Fruit fly (Drosophila melanogaster) whole organism, prepupa: Measurements from ENCODE around the gene mahe.

Source experiments
- Blimp-1 ChIP-seq: fragments of 200-800 bp; sonication (Bioruptor generic); optimal IDR thresholded peaks from 3 replicates; lab custom pipeline; 2017; ENCODE audit warnings: missing biosample characterization, missing genetic modification characterization, mild to moderate bottlenecking, moderate library complexity, missing genetic modification reagents
- CG10631 ChIP-seq: fragments of 200-800 bp; sonication (Bioruptor generic); optimal IDR thresholded peaks from 2 replicates; lab custom pipeline; 2016; ENCODE audit warnings: missing biosample characterization, missing genetic modification characterization
- CG10669 ChIP-seq: fragments of 200-800 bp; sonication (Bioruptor generic); optimal IDR thresholded peaks from 3 replicates; lab custom pipeline; 2018; ENCODE audit warnings: missing biosample characterization, mild to moderate bottlenecking, missing genetic modification characterization, moderate library complexity
- CG11294 ChIP-seq: fragments of 200-800 bp; sonication (Bioruptor generic); IDR thresholded peaks from 2 replicates; pipeline ENCODE4 v1.3.6; 2022; ENCODE audit warnings: missing biosample characterization, missing genetic modification characterization
- CG11902 ChIP-seq: fragments of 200-800 bp; sonication (Bioruptor generic); optimal IDR thresholded peaks from 3 replicates; lab custom pipeline; 2016; ENCODE audit warnings: missing biosample characterization, missing genetic modification characterization
- CG15336 ChIP-seq: fragments of 200-800 bp; sonication (Bioruptor generic); IDR thresholded peaks from 2 replicates; pipeline ENCODE4 v1.3.6; 2022; ENCODE audit warnings: missing biosample characterization, missing genetic modification characterization
- CG1621 ChIP-seq: fragments of 200-800 bp; sonication (Bioruptor generic); optimal IDR thresholded peaks from 3 replicates; lab custom pipeline; 2018; ENCODE audit warnings: missing biosample characterization, mild to moderate bottlenecking, missing genetic modification characterization
- CG16779 ChIP-seq: fragments of 200-800 bp; sonication (Bioruptor generic); optimal IDR thresholded peaks from 3 replicates; lab custom pipeline; 2017; ENCODE audit warnings: missing biosample characterization, mild to moderate bottlenecking, missing genetic modification characterization
- CG31627 ChIP-seq: fragments of 200-800 bp; sonication (Bioruptor generic); optimal IDR thresholded peaks from 3 replicates; lab custom pipeline; 2016; ENCODE audit warnings: missing biosample characterization, missing genetic modification characterization
- CG34406 ChIP-seq: fragments of 200-800 bp; sonication (Bioruptor generic); optimal IDR thresholded peaks from 3 replicates; lab custom pipeline; 2016; ENCODE audit warnings: missing biosample characterization, missing genetic modification characterization
- CG3919 ChIP-seq: fragments of 200-800 bp; sonication (Bioruptor generic); optimal IDR thresholded peaks from 3 replicates; lab custom pipeline; 2016; ENCODE audit warnings: missing biosample characterization, missing genetic modification characterization
- CG4318 ChIP-seq: fragments of 200-800 bp; sonication (Bioruptor generic); optimal IDR thresholded peaks from 3 replicates; lab custom pipeline; 2017; ENCODE audit warnings: missing biosample characterization, mild to moderate bottlenecking, missing genetic modification characterization
- CG6163 ChIP-seq: fragments of 200-800 bp; sonication (Bioruptor generic); IDR thresholded peaks from 3 replicates; pipeline ENCODE4 v1.3.6; 2022; ENCODE audit warnings: missing biosample characterization, missing genetic modification characterization
- CG6792 ChIP-seq: fragments of 200-800 bp; sonication (Bioruptor generic); optimal IDR thresholded peaks from 3 replicates; lab custom pipeline; 2016; ENCODE audit warnings: missing biosample characterization, missing genetic modification characterization
- CG6808 ChIP-seq: fragments of 200-800 bp; sonication (Bioruptor generic); optimal IDR thresholded peaks from 3 replicates; lab custom pipeline; 2017; ENCODE audit warnings: missing biosample characterization, missing genetic modification characterization, mild to moderate bottlenecking, moderate library complexity, missing genetic modification reagents
- CG7368 ChIP-seq: fragments of 200-800 bp; sonication (Bioruptor generic); optimal IDR thresholded peaks from 3 replicates; lab custom pipeline; 2016; ENCODE audit warnings: missing biosample characterization, missing genetic modification characterization
- CG8119 ChIP-seq: fragments of 200-800 bp; sonication (Bioruptor generic); IDR thresholded peaks from 3 replicates; pipeline ENCODE4 v1.3.6; 2022; ENCODE audit warnings: missing biosample characterization, missing genetic modification characterization
- CG8319 ChIP-seq: fragments of 200-800 bp; sonication (Bioruptor generic); optimal IDR thresholded peaks from 3 replicates; lab custom pipeline; 2016; ENCODE audit warnings: missing biosample characterization, missing genetic modification characterization
- CG8632 ChIP-seq: fragments of 200-800 bp; sonication (Bioruptor generic); optimal IDR thresholded peaks from 3 replicates; lab custom pipeline; 2016; ENCODE audit warnings: missing biosample characterization, missing genetic modification characterization
- Eip75B ChIP-seq: fragments of 200-800 bp; sonication (Bioruptor generic); optimal IDR thresholded peaks from 3 replicates; lab custom pipeline; 2016; ENCODE audit warnings: missing biosample characterization, missing genetic modification characterization
- Eip78C ChIP-seq: fragments of 200-800 bp; sonication (Bioruptor generic); peaks from one replicate; lab custom pipeline; 2016; ENCODE audit warnings: missing biosample characterization, missing genetic modification characterization
- Eip93F ChIP-seq: fragments of 200-800 bp; sonication (Bioruptor generic); optimal IDR thresholded peaks from 2 replicates; lab custom pipeline; 2016; ENCODE audit warnings: missing biosample characterization, mild to moderate bottlenecking, missing genetic modification characterization
- Ets21C ChIP-seq: fragments of 200-800 bp; sonication (Bioruptor generic); optimal IDR thresholded peaks from 3 replicates; lab custom pipeline; 2016; ENCODE audit warnings: missing biosample characterization, missing genetic modification characterization
- Ets96B ChIP-seq: fragments of 200-800 bp; optimal IDR thresholded peaks from 2 replicates; lab custom pipeline; 2019; ENCODE audit warnings: missing biosample characterization, mild to moderate bottlenecking, missing genetic modification characterization, moderate library complexity
- Gug ChIP-seq: fragments of 200-800 bp; sonication (Bioruptor generic); IDR thresholded peaks from 2 replicates; pipeline ENCODE4 v1.3.6; 2022; ENCODE audit warnings: missing biosample characterization, missing genetic modification characterization
- Hr39 ChIP-seq: fragments of 200-800 bp; sonication (Bioruptor generic); optimal IDR thresholded peaks from 2 replicates; lab custom pipeline; 2016; ENCODE audit warnings: missing biosample characterization, missing genetic modification characterization
- Lpt ChIP-seq: fragments of 200-800 bp; sonication (Bioruptor generic); optimal IDR thresholded peaks from 3 replicates; lab custom pipeline; 2016; ENCODE audit warnings: missing biosample characterization, missing genetic modification characterization
- Met ChIP-seq: fragments of 200-800 bp; sonication (Bioruptor generic); optimal IDR thresholded peaks from 3 replicates; lab custom pipeline; 2016; ENCODE audit warnings: missing biosample characterization, missing genetic modification characterization
- OdsH ChIP-seq: fragments of 200-800 bp; sonication (Bioruptor generic); optimal IDR thresholded peaks from 3 replicates; lab custom pipeline; 2016; ENCODE audit warnings: missing biosample characterization, missing genetic modification characterization
- Smox ChIP-seq: fragments of 200-800 bp; sonication (Bioruptor generic); optimal IDR thresholded peaks from 3 replicates; lab custom pipeline; 2016; ENCODE audit warnings: missing biosample characterization, missing genetic modification characterization
- Sox102F ChIP-seq: fragments of 200-800 bp; sonication (Bioruptor generic); optimal IDR thresholded peaks from 2 replicates; lab custom pipeline; 2016; ENCODE audit warnings: missing biosample characterization, mild to moderate bottlenecking, missing genetic modification characterization
- Sox14 ChIP-seq: fragments of 200-800 bp; sonication (Bioruptor generic); optimal IDR thresholded peaks from 3 replicates; lab custom pipeline; 2016; ENCODE audit warnings: missing biosample characterization, missing genetic modification characterization
- Sox15 ChIP-seq: fragments of 200-800 bp; sonication (Bioruptor generic); optimal IDR thresholded peaks from 3 replicates; lab custom pipeline; 2016; ENCODE audit warnings: missing biosample characterization, missing genetic modification characterization
- achi ChIP-seq: fragments of 200-800 bp; sonication (Bioruptor generic); optimal IDR thresholded peaks from 3 replicates; lab custom pipeline; 2016; ENCODE audit warnings: missing biosample characterization, missing genetic modification characterization
- acj6 ChIP-seq: fragments of 200-800 bp; sonication (Bioruptor generic); optimal IDR thresholded peaks from 3 replicates; lab custom pipeline; 2016; ENCODE audit warnings: missing biosample characterization, missing genetic modification characterization
- cyc ChIP-seq: fragments of 200-800 bp; sonication (Bioruptor generic); optimal IDR thresholded peaks from 3 replicates; lab custom pipeline; 2016; ENCODE audit warnings: missing biosample characterization, missing genetic modification characterization
- esn ChIP-seq: fragments of 200-800 bp; sonication (Bioruptor generic); optimal IDR thresholded peaks from 2 replicates; lab custom pipeline; 2016; ENCODE audit warnings: missing biosample characterization, mild to moderate bottlenecking, missing genetic modification characterization, moderate library complexity
- fd59A ChIP-seq: fragments of 200-800 bp; sonication (Bioruptor generic); optimal IDR thresholded peaks from 2 replicates; lab custom pipeline; 2017; ENCODE audit warnings: missing biosample characterization, mild to moderate bottlenecking, missing genetic modification characterization, missing genetic modification reagents
- fd85E ChIP-seq: fragments of 200-800 bp; sonication (Bioruptor generic); optimal IDR thresholded peaks from 3 replicates; lab custom pipeline; 2016; ENCODE audit warnings: missing biosample characterization, missing genetic modification characterization
- fkh ChIP-seq: fragments of 200-800 bp; sonication (Bioruptor generic); optimal IDR thresholded peaks from 3 replicates; lab custom pipeline; 2017; ENCODE audit warnings: missing biosample characterization, mild to moderate bottlenecking, missing genetic modification characterization, moderate library complexity
- lz ChIP-seq: fragments of 200-800 bp; sonication (Bioruptor generic); optimal IDR thresholded peaks from 3 replicates; lab custom pipeline; 2016; ENCODE audit warnings: missing biosample characterization, missing genetic modification characterization
- net ChIP-seq: fragments of 200-800 bp; sonication (Bioruptor generic); optimal IDR thresholded peaks from 3 replicates; lab custom pipeline; 2016; ENCODE audit warnings: missing biosample characterization, missing genetic modification characterization
- pdm3 ChIP-seq: fragments of 200-800 bp; sonication (Bioruptor generic); optimal IDR thresholded peaks from 3 replicates; lab custom pipeline; 2016; ENCODE audit warnings: missing biosample characterization, missing genetic modification characterization
- ss ChIP-seq, 2 experiments: fragments of 200-800 bp; sonication (Bioruptor generic); optimal IDR thresholded peaks; 2 replicates in 1 of 2; 3 replicates in 1 of 2; lab custom pipeline; 2017 to 2018; ENCODE audit warnings: mild to moderate bottlenecking in 2 of 2, missing biosample characterization in 2 of 2, missing genetic modification characterization in 2 of 2, moderate library complexity in 1 of 2
- svp ChIP-seq: fragments of 200-800 bp; sonication (Bioruptor generic); peaks from one replicate; lab custom pipeline; 2016; ENCODE audit warnings: missing biosample characterization, missing genetic modification characterization
- vri ChIP-seq: fragments of 200-800 bp; sonication (Bioruptor generic); optimal IDR thresholded peaks from 3 replicates; lab custom pipeline; 2016; ENCODE audit warnings: missing biosample characterization, mild to moderate bottlenecking, missing genetic modification characterization

mahe gene

dm6 chrX:7893411-7894122 lies 37.6 kb downstream of the mahe start, which contains the start of the genes CG45089, ND-MNLL and p115 (continued):
- TF ChIP-seq CG8632 (GFP tag; lab: Kevin White, UChicago) = no peak
- peak; percentile 50 for TF ChIP-seq CG31627 (GFP tag; lab: Kevin White, UChicago)
- peak; percentile 70 for TF ChIP-seq vri
- no peak for TF ChIP-seq fd85E (GFP tag; lab: Kevin White, UChicago)
- TF ChIP-seq fkh (GFP tag; lab: Kevin White, UChicago) = no peak
- TF ChIP-seq CG15336 (GFP tag; lab: Robert Waterston, UW) = no peak
- TF ChIP-seq esn (GFP tag; lab: Kevin White, UChicago) = peak; percentile 59
- TF ChIP-seq Lpt (GFP tag; lab: Kevin White, UChicago) = no peak
- TF ChIP-seq CG6808 = no peak
- TF ChIP-seq Sox102F (GFP tag; lab: Kevin White, UChicago) = peak; percentile 42
- peak; percentile 73 for TF ChIP-seq CG10631 (GFP tag; lab: Kevin White, UChicago)
- peak; percentile 26 for TF ChIP-seq CG10669 (GFP tag; lab: Kevin White, UChicago)
- no peak for TF ChIP-seq net
- TF ChIP-seq ss (GFP tag; optimal IDR thresholded peaks at IDR 0.05; lab: Kevin White, UChicago) = peak in 1 of 2 experiments; percentile 4
- TF ChIP-seq CG34406 (GFP tag; lab: Kevin White, UChicago) = peak; percentile 28
- no peak for TF ChIP-seq fd59A (GFP tag; lab: Kevin White, UChicago)
- TF ChIP-seq Smox (GFP tag; lab: Kevin White, UChicago) = peak; percentile 57
- no peak for TF ChIP-seq Blimp-1 (GFP tag; lab: Kevin White, UChicago)
- TF ChIP-seq CG6792 = peak; percentile 41
- TF ChIP-seq CG1621 = no peak
- no peak for TF ChIP-seq CG8319 (GFP tag; lab: Kevin White, UChicago)
- peak; percentile 65 for TF ChIP-seq svp
- peak; percentile 48 for TF ChIP-seq Hr39 (GFP tag; lab: Kevin White, UChicago)
- TF ChIP-seq CG16779 = no peak
- TF ChIP-seq CG3919 (GFP tag; lab: Kevin White, UChicago) = peak; percentile 59
- no peak for TF ChIP-seq Gug (GFP tag; lab: Robert Waterston, UW)
- peak; percentile 52 for TF ChIP-seq Met (GFP tag; lab: Kevin White, UChicago)
- no peak for TF ChIP-seq CG4318 (GFP tag; lab: Kevin White, UChicago)
- peak; percentile 61 for TF ChIP-seq pdm3 (GFP tag; lab: Kevin White, UChicago)

dm6 chrX:7892539-7892899 lies 38.7 kb downstream of the mahe start:
- TF ChIP-seq Lpt (GFP tag; lab: Kevin White, UChicago) = peak; percentile 27
- TF ChIP-seq Sox102F (GFP tag; lab: Kevin White, UChicago) = peak; percentile 41
- TF ChIP-seq Sox14 (GFP tag; lab: Kevin White, UChicago) = peak; percentile 67
- peak; percentile 51 for TF ChIP-seq cyc
- peak; percentile 55 for TF ChIP-seq Ets21C (GFP tag; lab: Kevin White, UChicago)
- TF ChIP-seq lz (GFP tag; lab: Kevin White, UChicago) = peak; percentile 67
- TF ChIP-seq CG6163 (GFP tag; lab: Robert Waterston, UW) = 0 out of 3 replicates have a peak, but pooled peaks have one; percentile 25
- peak; percentile 90 for TF ChIP-seq Eip78C (GFP tag; lab: Kevin White, UChicago)
- TF ChIP-seq Sox15 = no peak
- no peak for TF ChIP-seq Eip93F (GFP tag; lab: Kevin White, UChicago)
- peak; percentile 48 for TF ChIP-seq CG6792
- no peak for TF ChIP-seq CG1621
- TF ChIP-seq Gug (GFP tag; lab: Robert Waterston, UW) = 0 out of 2 replicates have a peak, but pooled peaks have one; percentile 27
- TF ChIP-seq ss (GFP tag; optimal IDR thresholded peaks at IDR 0.05; lab: Kevin White, UChicago) = peak; percentile 1 to 48
- TF ChIP-seq Blimp-1 (GFP tag; lab: Kevin White, UChicago) = no peak
- TF ChIP-seq acj6 = peak; percentile 65
- TF ChIP-seq vri = peak; percentile 56
- TF ChIP-seq CG11902 = peak; percentile 10
- TF ChIP-seq CG8119 (GFP tag; lab: Robert Waterston, UW) = peak; percentile 72
- TF ChIP-seq CG6808 = peak; percentile 44
- peak; percentile 70 for TF ChIP-seq Smox (GFP tag; lab: Kevin White, UChicago)
- peak; percentile 25 for TF ChIP-seq CG8632 (GFP tag; lab: Kevin White, UChicago)
- no peak for TF ChIP-seq CG11294 (GFP tag; lab: Robert Waterston, UW)
- peak; percentile 53 for TF ChIP-seq CG10631 (GFP tag; lab: Kevin White, UChicago)
- TF ChIP-seq Met (GFP tag; lab: Kevin White, UChicago) = peak; percentile 72
- TF ChIP-seq achi = peak; percentile 53
- peak; percentile 62 for TF ChIP-seq CG31627 (GFP tag; lab: Kevin White, UChicago)
- TF ChIP-seq Hr39 (GFP tag; lab: Kevin White, UChicago) = peak; percentile 65
- TF ChIP-seq OdsH (GFP tag; lab: Kevin White, UChicago) = peak; percentile 63
- no peak for TF ChIP-seq CG7368 (GFP tag; lab: Kevin White, UChicago)
- TF ChIP-seq Eip75B = peak; percentile 59
- peak; percentile 44 for TF ChIP-seq Ets96B (tag; lab: Kevin White, UChicago)
- TF ChIP-seq CG3919 (GFP tag; lab: Kevin White, UChicago) = peak; percentile 59
- peak; percentile 67 for TF ChIP-seq pdm3 (GFP tag; lab: Kevin White, UChicago)
- no peak for TF ChIP-seq CG16779
- peak; percentile 80 for TF ChIP-seq svp
